Fruit fly (Drosophila melanogaster): ENCODE results near the gene CG2187.

dm6 chr3R:31777482-31778165 is 19.2 kb upstream of the CG2187 start:
- TF ChIP-seq gl (tag; optimal IDR thresholded peaks at IDR 0.05) (no peak), CG13204 (GFP tag; optimal IDR thresholded peaks at IDR 0.05) (no peak), CG10348 (GFP tag; IDR thresholded peaks at IDR 0.05) (no peak), CG17806 (tag; optimal IDR thresholded peaks at IDR 0.05) (no peak), CG15710 (tag; optimal IDR thresholded peaks at IDR 0.05) (no peak), EcR (GFP tag; optimal IDR thresholded peaks at IDR 0.05) (no peak), Pif1B (GFP tag; optimal IDR thresholded peaks at IDR 0.05) (no peak), CG4496 (GFP tag; IDR thresholded peaks at IDR 0.05) (no peak), CG9948 (tag; optimal IDR thresholded peaks at IDR 0.05) (no peak), Ets98B (GFP tag; IDR thresholded peaks at IDR 0.05) (no peak), CG8159 (tag; optimal IDR thresholded peaks at IDR 0.05) (no peak)
